Worm (Caenorhabditis elegans): Measurements from ENCODE around the gene madd-3.

ce11 chrX:14236121-14236824, 60.2 kb downstream of the madd-3 start:
- TF ChIP-seq hmbx-1 (tag; optimal IDR thresholded peaks at IDR 0.05), result no peak
- TF ChIP-seq flt-1 (GFP tag; IDR thresholded peaks at IDR 0.05), result no peak
- no peak for TF ChIP-seq aly-1 (tag; optimal IDR thresholded peaks at IDR 0.05)
- TF ChIP-seq B0310.2 (tag; optimal IDR thresholded peaks at IDR 0.05), result no peak
- no peak for TF ChIP-seq tbx-11 (GFP tag; IDR thresholded peaks at IDR 0.05)
- TF ChIP-seq tra-4 (tag; optimal IDR thresholded peaks at IDR 0.05), result no peak

Measured in whole organism, early embryonic.